Fruit fly (Drosophila melanogaster): Measurements from ENCODE around the gene Cpr62Bb.

Cpr62Bb gene

dm6 chr3L:1802802-1803201, 32.2 kb downstream of the Cpr62Bb start, which contains the start of the genes JTBR and CG42676 (continued):
- TF ChIP-seq Abd-B (GFP tag; optimal IDR thresholded peaks at IDR 0.05) (peak; percentile 42), mld (GFP tag; IDR thresholded peaks at IDR 0.05; ENCODE audit: partially characterized antibody) (no peak), Dp (GFP tag; optimal IDR thresholded peaks at IDR 0.05) (peak; percentile 27), ERR (GFP tag; optimal IDR thresholded peaks at IDR 0.05) (no peak), chif (GFP tag; optimal IDR thresholded peaks at IDR 0.05) (peak in 1 of 2 experiments; percentile 8), E2f1 (GFP tag; IDR thresholded peaks at IDR 0.05) (no peak), Xbp1 (GFP tag; optimal IDR thresholded peaks at IDR 0.05) (no peak), chn (GFP tag; optimal IDR thresholded peaks at IDR 0.05) (no peak), ems (GFP tag; optimal IDR thresholded peaks at IDR 0.05) (no peak), CrebB (tag; optimal IDR thresholded peaks at IDR 0.05) (no peak), CG10147 (GFP tag; optimal IDR thresholded peaks at IDR 0.05) (no peak), CG10654 (GFP tag; optimal IDR thresholded peaks at IDR 0.05) (no peak), CG2678 (tag; optimal IDR thresholded peaks at IDR 0.05) (no peak), CG17361 (GFP tag; IDR thresholded peaks at IDR 0.05) (no peak; the same call in 2 of the 3 replicates), Pdp1 (GFP tag; optimal IDR thresholded peaks at IDR 0.05) (peak in 1 of 2 experiments; percentile 45), CG8290 (GFP tag; optimal IDR thresholded peaks at IDR 0.05) (peak; percentile 42), CG8290 (tag; optimal IDR thresholded peaks at IDR 0.05) (no peak), sna (GFP tag; IDR thresholded peaks at IDR 0.05; ENCODE audit: partially characterized antibody) (0 out of 2 replicates have a peak, but pooled peaks have one; percentile 33), CG34224 (GFP tag; IDR thresholded peaks at IDR 0.05; ENCODE audit: partially characterized antibody) (peak; percentile 62; the same call in 2 of the 3 replicates), en (GFP tag; optimal IDR thresholded peaks at IDR 0.05) (no peak), CG17385 (GFP tag; optimal IDR thresholded peaks at IDR 0.05) (no peak), CG4424 (GFP tag; optimal IDR thresholded peaks at IDR 0.05) (no peak), CG4854 (GFP tag; optimal IDR thresholded peaks at IDR 0.05) (no peak), CG5953 (GFP tag; IDR thresholded peaks at IDR 0.05) (no peak), CG12744 (GFP tag; optimal IDR thresholded peaks at IDR 0.05) (no peak), Hr3 (GFP tag; optimal IDR thresholded peaks at IDR 0.05) (no peak), vnd (GFP tag; IDR thresholded peaks at IDR 0.05; ENCODE audit: partially characterized antibody) (0 out of 3 replicates have a peak, but pooled peaks have one; percentile 28), CG42726 (GFP tag; IDR thresholded peaks at IDR 0.05; ENCODE audit: partially characterized antibody) (no peak), pum (GFP tag; optimal IDR thresholded peaks at IDR 0.05) (no peak), Aef1 (GFP tag; IDR thresholded peaks at IDR 0.05) (no peak), oc (tag; optimal IDR thresholded peaks at IDR 0.05) (no peak), Drgx (GFP tag; IDR thresholded peaks at IDR 0.05) (no peak), stwl (tag; optimal IDR thresholded peaks at IDR 0.05) (peak; percentile 75), CG1602 (GFP tag; optimal IDR thresholded peaks at IDR 0.05) (no peak), CG9932 (GFP tag; IDR thresholded peaks at IDR 0.05) (no peak), CG14441 (GFP tag; IDR thresholded peaks at IDR 0.05) (no peak), gcm (GFP tag; optimal IDR thresholded peaks at IDR 0.05) (no peak), wdn (GFP tag; IDR thresholded peaks at IDR 0.05) (no peak), HLH4C (GFP tag; IDR thresholded peaks at IDR 0.05; ENCODE audit: partially characterized antibody) (no peak), lola (GFP tag; optimal IDR thresholded peaks at IDR 0.05) (peak in 1 of 3 experiments; percentile 35), scrt (GFP tag; optimal IDR thresholded peaks at IDR 0.05) (no peak), ham (GFP tag; IDR thresholded peaks at IDR 0.05) (no peak), row (GFP tag; IDR thresholded peaks at IDR 0.05) (peak; percentile 87), Fer1 (GFP tag; optimal IDR thresholded peaks at IDR 0.05) (peak; percentile 35), NFAT (GFP tag; IDR thresholded peaks at IDR 0.05) (no peak), Dfd (GFP tag; optimal IDR thresholded peaks at IDR 0.05) (no peak), CG14050 (GFP tag; IDR thresholded peaks at IDR 0.05) (no peak), pb (GFP tag; optimal IDR thresholded peaks at IDR 0.05) (no peak), CG6854 (GFP tag; optimal IDR thresholded peaks at IDR 0.05) (no peak), HmgD (GFP tag; optimal IDR thresholded peaks at IDR 0.05) (no peak), fd3F (GFP tag; optimal IDR thresholded peaks at IDR 0.05) (no peak)
